Worm (Caenorhabditis elegans) whole organism, L3 larva: ENCODE results near the gene osta-2.

Experiments used
- R02D3.7 ChIP-seq: fragments of 150-350 bp; optimal IDR thresholded peaks from 2 replicates; lab custom pipeline; 2014; ENCODE audit warnings: missing biosample characterization, missing genetic modification characterization
- ama-1 ChIP-seq: fragments of 150-350 bp; optimal IDR thresholded peaks from 2 replicates; lab custom pipeline; 2018
- ceh-16 ChIP-seq: sonication (generic microtip); optimal IDR thresholded peaks from 2 replicates; lab custom pipeline; 2017; ENCODE audit warnings: missing biosample characterization, missing genetic modification characterization
- ceh-28 ChIP-seq: fragments of 150-350 bp; optimal IDR thresholded peaks from 2 replicates; lab custom pipeline; 2014; ENCODE audit warnings: missing biosample characterization, missing genetic modification reagents, missing genetic modification characterization
- ceh-82 ChIP-seq: fragments of 150-350 bp; optimal IDR thresholded peaks from 2 replicates; lab custom pipeline; 2014; ENCODE audit warnings: missing biosample characterization, missing genetic modification characterization
- ceh-9 ChIP-seq: sonication (generic microtip); optimal IDR thresholded peaks from 2 replicates; lab custom pipeline; 2018; ENCODE audit warnings: missing biosample characterization, missing genetic modification characterization
- daf-12 ChIP-seq: fragments of 150-350 bp; optimal IDR thresholded peaks from 2 replicates; lab custom pipeline; 2014; ENCODE audit warnings: missing biosample characterization, missing genetic modification reagents, missing genetic modification characterization
- egl-27 ChIP-seq: sonication (generic microtip); optimal IDR thresholded peaks from 4 replicates; lab custom pipeline; 2017; ENCODE audit warnings: missing biosample characterization, missing genetic modification reagents, missing genetic modification characterization
- egl-5 ChIP-seq: fragments of 150-350 bp; optimal IDR thresholded peaks from 2 replicates; lab custom pipeline; 2017; ENCODE audit warnings: missing biosample characterization, missing genetic modification reagents, missing genetic modification characterization, inconsistent platforms
- elt-1 ChIP-seq: fragments of 150-350 bp; optimal IDR thresholded peaks from 2 replicates; lab custom pipeline; 2014; ENCODE audit warnings: missing biosample characterization, missing genetic modification characterization
- elt-2 ChIP-seq: sonication (generic microtip); optimal IDR thresholded peaks from 2 replicates; lab custom pipeline; 2016; ENCODE audit warnings: missing genetic modification reagents, mild to moderate bottlenecking, missing genetic modification characterization, missing compliant biosample characterization
- elt-3 ChIP-seq, 3 experiments: fragments of 150-350 bp in 1 of 3; sonication (generic microtip) in 2 of 3; optimal IDR thresholded peaks; 2 replicates in 2 of 3; 4 replicates in 1 of 3; lab custom pipeline; 2014 to 2017; ENCODE audit warnings: missing biosample characterization in 3 of 3, missing genetic modification characterization in 3 of 3
- eor-1 ChIP-seq, 2 experiments: fragments of 150-350 bp; optimal IDR thresholded peaks; 2 replicates each; lab custom pipeline; 2014 to 2018; ENCODE audit warnings: missing biosample characterization in 2 of 2, missing genetic modification characterization in 2 of 2
- fkh-10 ChIP-seq: sonication (generic microtip); optimal IDR thresholded peaks from 2 replicates; lab custom pipeline; 2017; ENCODE audit warnings: missing biosample characterization, missing genetic modification reagents, missing genetic modification characterization
- fkh-2 ChIP-seq: fragments of 150-350 bp; optimal IDR thresholded peaks from 2 replicates; lab custom pipeline; 2014; ENCODE audit warnings: missing biosample characterization, missing genetic modification reagents, missing genetic modification characterization
- fos-1 ChIP-seq: fragments of 150-350 bp; optimal IDR thresholded peaks from 2 replicates; lab custom pipeline; 2014; ENCODE audit warnings: missing biosample characterization, missing genetic modification characterization
- hmg-11 ChIP-seq: sonication (generic microtip); optimal IDR thresholded peaks from 2 replicates; lab custom pipeline; 2016; ENCODE audit warnings: missing genetic modification characterization, missing compliant biosample characterization
- jun-1 ChIP-seq: fragments of 150-350 bp; optimal IDR thresholded peaks from 2 replicates; lab custom pipeline; 2014; ENCODE audit warnings: missing biosample characterization, missing genetic modification reagents, missing genetic modification characterization
- lin-15B ChIP-seq: fragments of 150-350 bp; optimal IDR thresholded peaks from 2 replicates; lab custom pipeline; 2014; ENCODE audit warnings: missing biosample characterization, missing genetic modification characterization
- lin-39 ChIP-seq: fragments of 150-350 bp; optimal IDR thresholded peaks from 2 replicates; lab custom pipeline; 2018; ENCODE audit warnings: missing biosample characterization, missing genetic modification reagents, missing genetic modification characterization
- lsy-12 ChIP-seq: sonication (generic microtip); optimal IDR thresholded peaks from 2 replicates; lab custom pipeline; 2016; ENCODE audit warnings: mild to moderate bottlenecking, missing genetic modification characterization, missing compliant biosample characterization
- mdl-1 ChIP-seq: fragments of 150-350 bp; optimal IDR thresholded peaks from 2 replicates; lab custom pipeline; 2014; ENCODE audit warnings: missing biosample characterization, missing genetic modification characterization
- mml-1 ChIP-seq: fragments of 150-350 bp; sonication (generic microtip); optimal IDR thresholded peaks from 3 replicates; lab custom pipeline; 2014; ENCODE audit warnings: missing biosample characterization, missing genetic modification characterization
- nfya-1 ChIP-seq: sonication (generic microtip); optimal IDR thresholded peaks from 2 replicates; lab custom pipeline; 2017; ENCODE audit warnings: missing genetic modification characterization, mild to moderate bottlenecking, missing compliant biosample characterization, antibody characterized with exemption, moderate library complexity; ENCODE audit not compliant: insufficient read depth
- nhr-11 ChIP-seq: fragments of 150-350 bp; optimal IDR thresholded peaks from 2 replicates; lab custom pipeline; 2014; ENCODE audit warnings: missing biosample characterization, missing genetic modification characterization
- nhr-12 ChIP-seq: fragments of 150-350 bp; optimal IDR thresholded peaks from 2 replicates; lab custom pipeline; 2014; ENCODE audit warnings: missing biosample characterization, missing genetic modification characterization
- nhr-23 ChIP-seq: fragments of 150-350 bp; optimal IDR thresholded peaks from 2 replicates; lab custom pipeline; 2014; ENCODE audit warnings: missing biosample characterization, missing genetic modification reagents, missing genetic modification characterization
- nhr-237 ChIP-seq: fragments of 150-350 bp; optimal IDR thresholded peaks from 2 replicates; lab custom pipeline; 2014; ENCODE audit warnings: missing biosample characterization, missing genetic modification characterization
- nhr-25 ChIP-seq: sonication (generic microtip); optimal IDR thresholded peaks from 2 replicates; lab custom pipeline; 2017; ENCODE audit warnings: missing biosample characterization, missing genetic modification characterization
- nhr-28 ChIP-seq: fragments of 150-350 bp; optimal IDR thresholded peaks from 2 replicates; lab custom pipeline; 2014; ENCODE audit warnings: missing biosample characterization, missing genetic modification characterization
- nhr-43 ChIP-seq: sonication (generic microtip); optimal IDR thresholded peaks from 2 replicates; lab custom pipeline; 2016; ENCODE audit warnings: mild to moderate bottlenecking, missing genetic modification characterization, missing compliant biosample characterization; ENCODE audit not compliant: poor library complexity, severe bottlenecking
- nhr-67 ChIP-seq: fragments of 150-350 bp; optimal IDR thresholded peaks from 2 replicates; lab custom pipeline; 2014; ENCODE audit warnings: missing biosample characterization, missing genetic modification characterization
- nhr-76 ChIP-seq: fragments of 150-350 bp; sonication (generic microtip); optimal IDR thresholded peaks from 5 replicates; lab custom pipeline; 2014; ENCODE audit warnings: missing biosample characterization, missing genetic modification characterization
- nhr-77 ChIP-seq: fragments of 150-350 bp; optimal IDR thresholded peaks from 2 replicates; lab custom pipeline; 2014; ENCODE audit warnings: missing biosample characterization, missing genetic modification characterization
- pha-4 ChIP-seq: fragments of 150-350 bp; optimal IDR thresholded peaks from 2 replicates; lab custom pipeline; 2014; ENCODE audit warnings: missing biosample characterization, missing genetic modification reagents, missing genetic modification characterization
- pqm-1 ChIP-seq: fragments of 150-350 bp; optimal IDR thresholded peaks from 2 replicates; lab custom pipeline; 2017; ENCODE audit warnings: missing biosample characterization, missing genetic modification characterization, inconsistent platforms
- sea-2 ChIP-seq: fragments of 150-350 bp; sonication (generic microtip); optimal IDR thresholded peaks from 4 replicates; lab custom pipeline; 2014; ENCODE audit warnings: missing biosample characterization, missing genetic modification reagents, missing genetic modification characterization
- skn-1 ChIP-seq: fragments of 150-350 bp; optimal IDR thresholded peaks from 2 replicates; lab custom pipeline; 2014; ENCODE audit warnings: missing biosample characterization, missing genetic modification characterization
- snpc-4 ChIP-seq: fragments of 150-350 bp; optimal IDR thresholded peaks from 2 replicates; lab custom pipeline; 2014; ENCODE audit warnings: missing biosample characterization, missing genetic modification characterization
- tbx-2 ChIP-seq: sonication (generic microtip); optimal IDR thresholded peaks from 2 replicates; lab custom pipeline; 2016; ENCODE audit warnings: mild to moderate bottlenecking, missing genetic modification characterization, missing compliant biosample characterization
- unc-39 ChIP-seq: sonication (generic microtip); optimal IDR thresholded peaks from 4 replicates; lab custom pipeline; 2017; ENCODE audit warnings: missing biosample characterization, missing genetic modification characterization
- unc-62 ChIP-seq: fragments of 150-350 bp; sonication (generic microtip); optimal IDR thresholded peaks from 4 replicates; lab custom pipeline; 2014; ENCODE audit warnings: missing biosample characterization, missing genetic modification reagents, missing genetic modification characterization
- zag-1 ChIP-seq: fragments of 150-350 bp; optimal IDR thresholded peaks from 2 replicates; lab custom pipeline; 2014; ENCODE audit warnings: missing biosample characterization, missing genetic modification characterization
- ztf-11 ChIP-seq: fragments of 150-350 bp; optimal IDR thresholded peaks from 2 replicates; lab custom pipeline; 2014; ENCODE audit warnings: missing biosample characterization, missing genetic modification characterization
- ztf-4 ChIP-seq: fragments of 150-350 bp; optimal IDR thresholded peaks from 2 replicates; lab custom pipeline; 2014; ENCODE audit warnings: missing biosample characterization, missing genetic modification characterization

Gene osta-2

DNA sequence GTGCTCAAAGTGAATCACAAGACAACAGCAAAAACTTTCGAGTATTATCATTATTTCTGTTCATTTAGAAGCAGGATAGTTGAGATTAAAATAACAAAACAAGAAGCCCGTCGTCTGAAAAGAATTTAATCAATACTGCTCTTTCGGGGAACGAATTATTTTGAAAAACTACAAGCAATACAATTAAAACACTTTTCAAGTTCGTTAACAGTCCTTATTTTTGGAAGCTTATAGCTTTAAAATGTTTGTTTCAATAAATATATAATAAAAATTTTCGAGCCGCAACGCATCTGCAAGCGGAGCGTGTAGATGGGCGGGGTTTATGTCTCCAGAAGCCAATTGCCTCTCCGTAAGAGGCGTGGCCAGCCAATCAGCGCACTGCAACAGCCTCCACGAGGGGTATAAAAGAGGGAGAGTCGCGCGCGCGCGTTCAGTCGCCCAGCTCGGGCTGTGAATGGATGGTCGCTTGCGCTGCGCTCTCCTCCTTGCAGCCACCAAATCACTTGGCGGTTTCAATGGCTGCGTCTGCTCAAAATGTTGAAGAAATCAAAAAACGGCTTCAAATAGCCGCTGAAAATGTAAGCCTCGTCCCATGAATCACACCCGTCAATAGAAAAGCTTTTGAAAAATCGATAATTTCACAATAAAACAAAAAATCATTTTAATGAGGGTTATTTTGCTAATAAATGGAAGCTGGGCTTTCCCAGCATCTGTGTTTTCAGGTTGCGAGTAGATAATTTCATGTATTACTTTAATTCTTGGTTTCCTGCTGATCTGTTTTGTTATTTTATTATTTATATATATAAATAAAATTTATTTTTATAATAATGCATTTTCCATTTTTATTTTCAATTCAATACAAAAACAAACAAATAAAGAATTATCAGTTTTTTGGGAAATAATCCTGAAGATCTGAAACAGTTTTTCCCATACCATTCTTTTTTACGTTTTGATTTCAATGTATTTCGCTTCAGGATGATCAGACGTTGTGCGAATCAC is 46.5 kb upstream of the osta-2 start, which contains the start of the genes ift-43 and mdt-26 (continued):
- peak; percentile 65 for TF ChIP-seq elt-2 (tag; lab: Kevin White, UChicago)
- peak; percentile 73 for TF ChIP-seq pha-4 (tag; lab: Kevin White, UChicago)
- peak; percentile 74 for TF ChIP-seq lsy-12 (tag; lab: Kevin White, UChicago)
- no peak for TF ChIP-seq nhr-77 (tag; lab: Kevin White, UChicago)
- TF ChIP-seq nfya-1 (tag; lab: Kevin White, UChicago): peak; percentile 100
- no peak for TF ChIP-seq sea-2 (GFP tag; lab: Kevin White, UChicago)
- TF ChIP-seq elt-3 (tag; optimal IDR thresholded peaks at IDR 0.05; lab: Kevin White, UChicago): no peak
- peak; percentile 98 for TF ChIP-seq hmg-11
- no peak for TF ChIP-seq skn-1 (tag; lab: Kevin White, UChicago)

DNA sequence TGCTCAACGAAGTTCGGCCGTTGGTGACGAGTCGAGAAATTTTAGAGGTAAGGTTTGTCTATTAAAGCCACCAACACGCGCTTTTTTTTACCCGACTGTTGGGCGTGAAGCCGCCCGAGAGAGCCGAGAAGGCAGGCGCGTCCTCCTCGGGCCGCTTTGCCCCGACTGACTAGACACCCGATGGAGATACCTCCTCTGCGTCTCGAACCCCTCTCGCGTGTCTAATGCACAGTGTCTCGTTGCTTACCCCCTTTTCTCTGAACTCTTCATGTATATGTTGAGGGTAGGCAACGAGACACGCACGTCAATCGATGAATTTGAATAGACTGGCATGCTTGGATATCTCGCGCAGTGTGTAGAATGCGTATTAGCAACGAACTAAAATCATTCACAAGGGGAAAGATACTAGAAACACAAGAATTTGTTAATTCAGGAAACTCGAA is 45.7 kb upstream of the osta-2 start:
- TF ChIP-seq nhr-76 (tag; lab: Kevin White, UChicago): peak; percentile 42
- peak; percentile 86 for TF ChIP-seq ceh-28 (tag; lab: Kevin White, UChicago)
- no peak for TF ChIP-seq unc-39 (tag; lab: Kevin White, UChicago)
- TF ChIP-seq ceh-82 (tag; lab: Kevin White, UChicago): peak; percentile 64
- peak; percentile 20 for TF ChIP-seq nhr-11 (tag; lab: Kevin White, UChicago)
- TF ChIP-seq nhr-25 (tag; lab: Kevin White, UChicago): peak; percentile 94
- peak; percentile 46 for TF ChIP-seq pqm-1
- TF ChIP-seq nfya-1 (tag; lab: Kevin White, UChicago): peak; percentile 99
- peak in 1 of 3 experiments; percentile 82 for TF ChIP-seq elt-3 (tag; optimal IDR thresholded peaks at IDR 0.05; lab: Kevin White, UChicago)
- peak; percentile 65 for TF ChIP-seq R02D3.7 (tag; lab: Kevin White, UChicago)
- peak; percentile 47 for TF ChIP-seq nhr-67 (tag; lab: Kevin White, UChicago)
- peak; percentile 92 for TF ChIP-seq lsy-12 (tag; lab: Kevin White, UChicago)
- peak; percentile 46 for TF ChIP-seq sea-2 (GFP tag; lab: Kevin White, UChicago)
- TF ChIP-seq egl-27 (tag; lab: Kevin White, UChicago): no peak
- peak; percentile 55 for TF ChIP-seq jun-1 (tag; lab: Kevin White, UChicago)
- TF ChIP-seq lin-15B (tag; lab: Kevin White, UChicago): peak; percentile 69
- TF ChIP-seq snpc-4 (tag; lab: Kevin White, UChicago): peak; percentile 50
- peak; percentile 75 for TF ChIP-seq nhr-43 (tag; lab: Kevin White, UChicago)
- TF ChIP-seq daf-12 (tag; lab: Kevin White, UChicago): no peak
- peak; percentile 51 for TF ChIP-seq ztf-11 (tag; lab: Kevin White, UChicago)
- TF ChIP-seq nhr-237 (tag; lab: Kevin White, UChicago): no peak
- no peak for TF ChIP-seq fos-1 (tag; lab: Kevin White, UChicago)
- no peak for TF ChIP-seq nhr-28 (tag; lab: Kevin White, UChicago)
- peak; percentile 6 for TF ChIP-seq ceh-16 (tag; lab: Kevin White, UChicago)
- peak; percentile 11 for TF ChIP-seq elt-1 (tag; lab: Kevin White, UChicago)
- TF ChIP-seq skn-1 (tag; lab: Kevin White, UChicago): peak; percentile 53
- no peak for TF ChIP-seq eor-1 (tag; optimal IDR thresholded peaks at IDR 0.05; lab: Kevin White, UChicago)
- TF ChIP-seq hmg-11: peak; percentile 89
- peak; percentile 13 for TF ChIP-seq fkh-2 (tag; lab: Kevin White, UChicago)
- no peak for TF ChIP-seq ceh-9
- no peak for TF ChIP-seq mml-1 (tag; lab: Kevin White, UChicago)
- TF ChIP-seq nhr-23 (tag; lab: Kevin White, UChicago): peak; percentile 64
- peak; percentile 72 for TF ChIP-seq pha-4 (tag; lab: Kevin White, UChicago)
- no peak for TF ChIP-seq nhr-12 (tag; lab: Kevin White, UChicago)
- peak; percentile 96 for TF ChIP-seq egl-5 (tag; lab: Kevin White, UChicago)
- TF ChIP-seq mdl-1 (tag; lab: Kevin White, UChicago): peak; percentile 67
- peak; percentile 82 for TF ChIP-seq tbx-2 (tag; lab: Kevin White, UChicago)
- peak; percentile 82 for TF ChIP-seq unc-62 (GFP tag; lab: Kevin White, UChicago)
- peak; percentile 86 for TF ChIP-seq ztf-4 (tag; lab: Kevin White, UChicago)
- peak; percentile 84 for TF ChIP-seq elt-2 (tag; lab: Kevin White, UChicago)
- TF ChIP-seq fkh-10 (GFP tag; lab: Kevin White, UChicago): peak; percentile 71
- peak; percentile 86 for TF ChIP-seq lin-39 (tag; lab: Kevin White, UChicago)
- TF ChIP-seq ama-1 (lab: Kevin White, UChicago): peak; percentile 100
- peak; percentile 48 for TF ChIP-seq zag-1
